Worm (Caenorhabditis elegans): ENCODE measurements around the gene K03A11.4.

K03A11.4 gene

ce11 chrX:13048258-13048657 lies 29.7 kb upstream of the K03A11.4 start, which contains the start of gene C53C7.3:
Gene C53C7.3 (plus strand): TSS chrX:13048558.
- TF ChIP-seq unc-39 (tag; optimal IDR thresholded peaks at IDR 0.05) (no peak), nhr-237 (tag; optimal IDR thresholded peaks at IDR 0.05) (no peak), elt-1 (tag; optimal IDR thresholded peaks at IDR 0.05; ENCODE audit: borderline replicate concordance, insufficient read depth) (no peak), M03D4.4 (tag; optimal IDR thresholded peaks at IDR 0.05) (no peak), hlh-1 (tag; optimal IDR thresholded peaks at IDR 0.05) (no peak), tbx-8 (GFP tag; optimal IDR thresholded peaks at IDR 0.05) (no peak), elt-3 (tag; optimal IDR thresholded peaks at IDR 0.05) (no peak), cnd-1 (tag; optimal IDR thresholded peaks at IDR 0.05) (no peak), unc-120 (tag; optimal IDR thresholded peaks at IDR 0.05; ENCODE audit: poor library complexity, severe bottlenecking) (no peak), zip-8 (tag; optimal IDR thresholded peaks at IDR 0.05) (no peak), drap-1 (GFP tag; optimal IDR thresholded peaks at IDR 0.05) (no peak), lsy-2 (tag; optimal IDR thresholded peaks at IDR 0.05) (no peak), unc-62 (GFP tag; optimal IDR thresholded peaks at IDR 0.05) (no peak), nhr-76 (tag; optimal IDR thresholded peaks at IDR 0.05) (no peak), bed-3 (GFP tag; optimal IDR thresholded peaks at IDR 0.05) (no peak), blmp-1 (tag; optimal IDR thresholded peaks at IDR 0.05) (no peak), mab-5 (tag; optimal IDR thresholded peaks at IDR 0.05) (no peak), ces-1 (GFP tag; optimal IDR thresholded peaks at IDR 0.05) (no peak), lin-13 (tag; optimal IDR thresholded peaks at IDR 0.05) (no peak), pha-4 (tag; optimal IDR thresholded peaks at IDR 0.05) (no peak)

ce11 chrX:13051405-13051804 lies 26.6 kb upstream of the K03A11.4 start, which contains the start of gene K03A11.1:
Gene K03A11.1 (plus strand): TSS chrX:13051705.
- TF ChIP-seq M03D4.4 (tag; optimal IDR thresholded peaks at IDR 0.05), result no peak
- TF ChIP-seq lin-13 (tag; optimal IDR thresholded peaks at IDR 0.05), result no peak
- no peak for TF ChIP-seq mep-1 (tag; optimal IDR thresholded peaks at IDR 0.05)
- no peak for TF ChIP-seq flh-1 (GFP tag; optimal IDR thresholded peaks at IDR 0.05)
- no peak for TF ChIP-seq hlh-1 (tag; optimal IDR thresholded peaks at IDR 0.05)
- TF ChIP-seq nhr-28 (tag; optimal IDR thresholded peaks at IDR 0.05), result no peak
- TF ChIP-seq lin-32 (GFP tag; optimal IDR thresholded peaks at IDR 0.05), result no peak
- no peak for TF ChIP-seq drap-1 (GFP tag; optimal IDR thresholded peaks at IDR 0.05)

ce11 chrX:13055560-13055959 lies 22.4 kb upstream of the K03A11.4 start, which contains the start of gene K03A11.6:
Gene K03A11.6 (plus strand): TSS chrX:13055860.
- TF ChIP-seq nhr-28 (tag; optimal IDR thresholded peaks at IDR 0.05), result no peak
- TF ChIP-seq ztf-11 (tag; optimal IDR thresholded peaks at IDR 0.05), result no peak
- TF ChIP-seq lin-32 (GFP tag; optimal IDR thresholded peaks at IDR 0.05), result no peak
- no peak for TF ChIP-seq unc-39 (tag; optimal IDR thresholded peaks at IDR 0.05)
- TF ChIP-seq sptf-1 (tag; optimal IDR thresholded peaks at IDR 0.05), result no peak
- TF ChIP-seq elt-3 (tag; optimal IDR thresholded peaks at IDR 0.05), result no peak

- TF ChIP-seq unc-120 (tag; optimal IDR thresholded peaks at IDR 0.05; ENCODE audit: poor library complexity, severe bottlenecking) (no peak), ceh-39 (tag; optimal IDR thresholded peaks at IDR 0.05) (no peak), snpc-4 (tag; optimal IDR thresholded peaks at IDR 0.05) (no peak), ceh-43 (GFP tag; optimal IDR thresholded peaks at IDR 0.05) (no peak), cnd-1 (tag; optimal IDR thresholded peaks at IDR 0.05) (no peak), nhr-12 (tag; optimal IDR thresholded peaks at IDR 0.05) (no peak), nhr-28 (tag; optimal IDR thresholded peaks at IDR 0.05) (no peak), nhr-76 (tag; optimal IDR thresholded peaks at IDR 0.05) (no peak), elt-1 (tag; optimal IDR thresholded peaks at IDR 0.05; ENCODE audit: borderline replicate concordance, insufficient read depth) (no peak), ztf-11 (tag; optimal IDR thresholded peaks at IDR 0.05) (no peak), nhr-2 (tag; optimal IDR thresholded peaks at IDR 0.05) (no peak), unc-62 (GFP tag; optimal IDR thresholded peaks at IDR 0.05) (no peak), sptf-1 (tag; optimal IDR thresholded peaks at IDR 0.05) (no peak), lsy-2 (tag; optimal IDR thresholded peaks at IDR 0.05) (no peak)
These were observed 18.0 kb upstream of the K03A11.4 start for ce11 chrX:13059984-13060383.

- TF ChIP-seq ztf-11 (tag; optimal IDR thresholded peaks at IDR 0.05) (no peak), ceh-39 (tag; optimal IDR thresholded peaks at IDR 0.05) (no peak), nhr-28 (tag; optimal IDR thresholded peaks at IDR 0.05) (no peak), lsy-2 (tag; optimal IDR thresholded peaks at IDR 0.05) (no peak), elt-1 (tag; optimal IDR thresholded peaks at IDR 0.05; ENCODE audit: borderline replicate concordance, insufficient read depth) (no peak), nhr-237 (tag; optimal IDR thresholded peaks at IDR 0.05) (no peak), ces-1 (GFP tag; optimal IDR thresholded peaks at IDR 0.05) (no peak), ceh-43 (GFP tag; optimal IDR thresholded peaks at IDR 0.05) (no peak), sptf-1 (tag; optimal IDR thresholded peaks at IDR 0.05) (no peak), unc-120 (tag; optimal IDR thresholded peaks at IDR 0.05; ENCODE audit: poor library complexity, severe bottlenecking) (no peak), lin-32 (GFP tag; optimal IDR thresholded peaks at IDR 0.05) (no peak), sem-2 (GFP tag; optimal IDR thresholded peaks at IDR 0.05) (no peak), pha-4 (tag; optimal IDR thresholded peaks at IDR 0.05) (no peak), flh-1 (GFP tag; optimal IDR thresholded peaks at IDR 0.05) (no peak)
These were observed 16.6 kb upstream of the K03A11.4 start for ce11 chrX:13061366-13061765.

All from whole organism, mixed stage, embryonic.